Fruit fly (Drosophila melanogaster): ENCODE data around the gene CG15721.

The CG15721 gene

DNA sequence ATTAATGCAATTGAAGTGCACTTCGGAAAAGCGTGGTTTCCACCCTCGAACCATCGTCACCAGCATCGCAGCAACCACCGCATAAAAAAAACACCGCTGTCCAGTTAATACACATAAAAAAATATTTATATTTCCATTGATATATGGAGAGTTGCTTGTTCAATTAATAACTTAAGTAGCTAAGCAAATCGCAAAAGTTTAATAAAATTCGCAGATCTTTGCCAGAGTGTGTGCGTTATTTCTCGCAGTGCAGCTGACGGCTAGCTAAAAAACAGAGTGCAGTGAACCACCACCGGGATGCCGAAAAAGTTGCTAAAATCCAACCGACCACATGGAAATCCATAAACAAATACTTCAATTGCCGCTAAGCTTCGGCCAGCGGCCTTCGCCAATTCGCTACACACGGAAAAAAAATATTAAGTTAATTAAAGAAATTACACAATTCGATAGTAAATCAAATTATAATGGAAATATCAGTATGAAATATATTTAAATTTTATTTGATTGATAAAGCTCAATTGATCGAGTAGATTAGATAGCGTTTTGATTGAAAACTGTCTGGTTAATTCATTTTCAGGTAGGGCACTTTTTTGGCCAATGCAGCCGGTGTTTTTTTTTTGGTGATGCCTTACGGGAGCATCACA lies 47.1 kb upstream of the CG15721 start (continued):
- TF ChIP-seq gce (GFP tag; IDR thresholded peaks at IDR 0.05): 0 out of 3 replicates have a peak, but pooled peaks have one; percentile 20
- TF ChIP-seq CG30431 (GFP tag; optimal IDR thresholded peaks at IDR 0.05): peak; percentile 18
- peak; percentile 31; the same call in 1 of the 2 replicates for TF ChIP-seq dati (GFP tag; IDR thresholded peaks at IDR 0.05)
- peak; percentile 21 for TF ChIP-seq PHDP (tag; optimal IDR thresholded peaks at IDR 0.05)
- peak; percentile 63 for TF ChIP-seq CG10979 (tag; optimal IDR thresholded peaks at IDR 0.05)
- no peak for TF ChIP-seq Max (GFP tag; optimal IDR thresholded peaks at IDR 0.05)
- TF ChIP-seq CG9437 (GFP tag; optimal IDR thresholded peaks at IDR 0.05): no peak
- TF ChIP-seq hkb (optimal IDR thresholded peaks at IDR 0.05): no peak
- peak; percentile 12; the same call in 1 of the 2 replicates for TF ChIP-seq hkb (GFP tag; IDR thresholded peaks at IDR 0.05)
- TF ChIP-seq unpg (GFP tag; optimal IDR thresholded peaks at IDR 0.05): peak; percentile 33
- peak; percentile 60 for TF ChIP-seq dmrt99B (tag; optimal IDR thresholded peaks at IDR 0.05)
- TF ChIP-seq onecut (GFP tag; IDR thresholded peaks at IDR 0.05): peak; percentile 30; the same call in 1 of the 2 replicates
- peak; percentile 21; the same call in 1 of the 3 replicates for TF ChIP-seq croc (GFP tag; conservative IDR thresholded peaks at IDR 0.05)
- no peak for TF ChIP-seq CG6254 (GFP tag; optimal IDR thresholded peaks at IDR 0.05)
- peak; percentile 68; the same call in 2 of the 3 replicates for TF ChIP-seq CG17361 (GFP tag; IDR thresholded peaks at IDR 0.05)
- TF ChIP-seq sna (GFP tag; IDR thresholded peaks at IDR 0.05; ENCODE audit: partially characterized antibody): no peak
- TF ChIP-seq peb (GFP tag; IDR thresholded peaks at IDR 0.05): no peak
- no peak for TF ChIP-seq eve (GFP tag; optimal IDR thresholded peaks at IDR 0.05)
- peak; percentile 36 for TF ChIP-seq ATbp (GFP tag; optimal IDR thresholded peaks at IDR 0.05)
- peak; percentile 40; the same call in 1 of the 2 replicates for TF ChIP-seq esg (GFP tag; conservative IDR thresholded peaks at IDR 0.05)
- no peak for TF ChIP-seq CG12659 (GFP tag; optimal IDR thresholded peaks at IDR 0.05)
- peak; percentile 45 for TF ChIP-seq Sox100B (GFP tag; optimal IDR thresholded peaks at IDR 0.05)
- no peak for TF ChIP-seq CG10565 (GFP tag; optimal IDR thresholded peaks at IDR 0.05)
- TF ChIP-seq CG12391 (tag; optimal IDR thresholded peaks at IDR 0.05): peak; percentile 39
- TF ChIP-seq bcd (GFP tag; optimal IDR thresholded peaks at IDR 0.05): peak; percentile 22
- no peak for TF ChIP-seq z (GFP tag; IDR thresholded peaks at IDR 0.05)
- TF ChIP-seq az2 (GFP tag; optimal IDR thresholded peaks at IDR 0.05): peak; percentile 23
- TF ChIP-seq CG11695 (GFP tag; IDR thresholded peaks at IDR 0.05): no peak
- TF ChIP-seq tx (GFP tag; optimal IDR thresholded peaks at IDR 0.05): no peak
- no peak for TF ChIP-seq Bgb (GFP tag; IDR thresholded peaks at IDR 0.05; ENCODE audit: partially characterized antibody)
- TF ChIP-seq H15 (GFP tag; IDR thresholded peaks at IDR 0.05): 0 out of 3 replicates have a peak, but pooled peaks have one; percentile 7
- TF ChIP-seq HLH3B (GFP tag; IDR thresholded peaks at IDR 0.05): 0 out of 2 replicates have a peak, but pooled peaks have one; percentile 41
- peak; percentile 55 for TF ChIP-seq phol (tag; optimal IDR thresholded peaks at IDR 0.05)
- peak; percentile 3 for TF ChIP-seq CG13424 (tag; optimal IDR thresholded peaks at IDR 0.05)
- no peak for TF ChIP-seq lbe (GFP tag; optimal IDR thresholded peaks at IDR 0.05)
- TF ChIP-seq oc (tag; optimal IDR thresholded peaks at IDR 0.05): peak; percentile 2
- TF ChIP-seq mam (GFP tag; optimal IDR thresholded peaks at IDR 0.05): no peak
- TF ChIP-seq CG30020 (tag; optimal IDR thresholded peaks at IDR 0.05): no peak
- no peak for TF ChIP-seq CG15479 (GFP tag; optimal IDR thresholded peaks at IDR 0.05)
- TF ChIP-seq Oli (tag; optimal IDR thresholded peaks at IDR 0.05): peak; percentile 33
- peak; percentile 15 for TF ChIP-seq CG18476 (GFP tag; optimal IDR thresholded peaks at IDR 0.05)
- TF ChIP-seq B-H2 (GFP tag; optimal IDR thresholded peaks at IDR 0.05): no peak
- peak; percentile 32 for TF ChIP-seq CG17829 (tag; optimal IDR thresholded peaks at IDR 0.05)
- 0 out of 2 replicates have a peak, but pooled peaks have one; percentile 39 for TF ChIP-seq CG6689 (GFP tag; IDR thresholded peaks at IDR 0.05)
- no peak for TF ChIP-seq BtbVII (GFP tag; optimal IDR thresholded peaks at IDR 0.05)
- TF ChIP-seq NFAT (GFP tag; IDR thresholded peaks at IDR 0.05): no peak
- no peak for TF ChIP-seq CG4854 (GFP tag; optimal IDR thresholded peaks at IDR 0.05)
- TF ChIP-seq CG10274 (GFP tag; optimal IDR thresholded peaks at IDR 0.05): peak; percentile 94
- TF ChIP-seq chm (GFP tag; IDR thresholded peaks at IDR 0.05): peak; percentile 48; the same call in 1 of the 2 replicates
